Worm (Caenorhabditis elegans) whole organism, late embryonic: ENCODE results near the gene C28C12.1.

Experiments
- C38D4.7 ChIP-seq: fragments of 200-800 bp; sonication (Bioruptor generic); optimal IDR thresholded peaks from 2 replicates; lab custom pipeline; 2018; ENCODE audit warnings: mild to moderate bottlenecking, missing genetic modification characterization, moderate library complexity, missing compliant biosample characterization
- Y22D7AL.16 ChIP-seq: sonication (generic microtip); optimal IDR thresholded peaks from 2 replicates; lab custom pipeline; 2016; ENCODE audit warnings: missing genetic modification characterization, missing compliant biosample characterization
- ahr-1 ChIP-seq: sonication (generic microtip); optimal IDR thresholded peaks from 2 replicates; lab custom pipeline; 2016; ENCODE audit warnings: missing genetic modification characterization, missing compliant biosample characterization
- ceh-19 ChIP-seq: fragments of 200-800 bp; sonication (Bioruptor generic); optimal IDR thresholded peaks from 2 replicates; lab custom pipeline; 2018; ENCODE audit warnings: mild to moderate bottlenecking, missing genetic modification characterization, missing compliant biosample characterization
- ceh-48 ChIP-seq: sonication (generic microtip); optimal IDR thresholded peaks from 2 replicates; lab custom pipeline; 2016; ENCODE audit warnings: missing genetic modification characterization, inconsistent platforms, missing compliant biosample characterization
- dmd-4 ChIP-seq: sonication (generic microtip); optimal IDR thresholded peaks from 2 replicates; lab custom pipeline; 2016; ENCODE audit warnings: borderline replicate concordance, missing genetic modification characterization, missing compliant biosample characterization
- dve-1 ChIP-seq: sonication (generic microtip); optimal IDR thresholded peaks from 2 replicates; lab custom pipeline; 2017; ENCODE audit warnings: antibody characterized with exemption, mild to moderate bottlenecking, missing genetic modification characterization, missing compliant biosample characterization
- elt-2 ChIP-seq: sonication (generic microtip); optimal IDR thresholded peaks from 2 replicates; lab custom pipeline; 2016; ENCODE audit warnings: missing genetic modification reagents, missing genetic modification characterization, missing compliant biosample characterization
- eyg-1 ChIP-seq: sonication (generic microtip); optimal IDR thresholded peaks from 2 replicates; lab custom pipeline; 2016; ENCODE audit warnings: missing genotype, missing genetic modification characterization, missing compliant biosample characterization
- fkh-10 ChIP-seq: fragments of 150-350 bp; optimal IDR thresholded peaks from 2 replicates; lab custom pipeline; 2014; ENCODE audit warnings: missing biosample characterization, missing genetic modification reagents, missing genetic modification characterization
- fkh-6 ChIP-seq: sonication (generic microtip); optimal IDR thresholded peaks from 2 replicates; lab custom pipeline; 2016; ENCODE audit warnings: missing genetic modification characterization, missing compliant biosample characterization
- hlh-13 ChIP-seq: fragments of 200-800 bp; sonication (Bioruptor generic); optimal IDR thresholded peaks from 2 replicates; lab custom pipeline; 2018; ENCODE audit warnings: mild to moderate bottlenecking, missing genetic modification characterization, missing compliant biosample characterization
- hlh-8 ChIP-seq: sonication (generic microtip); optimal IDR thresholded peaks from 2 replicates; lab custom pipeline; 2016; ENCODE audit warnings: missing genotype, missing genetic modification characterization, missing compliant biosample characterization
- nfya-1 ChIP-seq: sonication (generic microtip); optimal IDR thresholded peaks from 2 replicates; lab custom pipeline; 2017; ENCODE audit warnings: missing genetic modification characterization, mild to moderate bottlenecking, missing compliant biosample characterization, antibody characterized with exemption, moderate library complexity
- nhr-11 ChIP-seq: fragments of 150-350 bp; optimal IDR thresholded peaks from 2 replicates; lab custom pipeline; 2014; ENCODE audit warnings: missing biosample characterization, missing genetic modification characterization
- nhr-232 ChIP-seq: sonication (generic microtip); optimal IDR thresholded peaks from 2 replicates; lab custom pipeline; 2016; ENCODE audit warnings: missing genetic modification characterization, missing compliant biosample characterization
- odd-2 ChIP-seq: sonication (generic microtip); optimal IDR thresholded peaks from 2 replicates; lab custom pipeline; 2017; ENCODE audit warnings: antibody characterized with exemption, mild to moderate bottlenecking, missing genetic modification characterization, missing compliant biosample characterization
- pat-9 ChIP-seq: fragments of 200-800 bp; sonication (Bioruptor generic); optimal IDR thresholded peaks from 2 replicates; lab custom pipeline; 2018; ENCODE audit warnings: mild to moderate bottlenecking, missing genetic modification characterization, moderate library complexity, missing compliant biosample characterization
- pha-2 ChIP-seq: sonication (generic microtip); optimal IDR thresholded peaks from 2 replicates; lab custom pipeline; 2017; ENCODE audit warnings: mild to moderate bottlenecking, missing genetic modification characterization, missing compliant biosample characterization
- pqm-1 ChIP-seq: sonication (generic microtip); optimal IDR thresholded peaks from 2 replicates; lab custom pipeline; 2016; ENCODE audit warnings: missing genetic modification characterization, missing compliant biosample characterization
- ref-2 ChIP-seq: sonication (generic microtip); optimal IDR thresholded peaks from 2 replicates; lab custom pipeline; 2016; ENCODE audit warnings: missing genetic modification characterization, missing compliant biosample characterization
- rnt-1 ChIP-seq: sonication (generic microtip); optimal IDR thresholded peaks from 2 replicates; lab custom pipeline; 2016; ENCODE audit warnings: missing genetic modification characterization, missing compliant biosample characterization
- sdc-2 ChIP-seq: sonication (generic microtip); optimal IDR thresholded peaks from 2 replicates; lab custom pipeline; 2016; ENCODE audit warnings: missing genotype, missing genetic modification characterization, missing compliant biosample characterization
- sox-2 ChIP-seq: fragments of 200-800 bp; sonication (Bioruptor generic); IDR thresholded peaks from 2 replicates; pipeline ENCODE4 v1.3.6; 2022; ENCODE audit warnings: missing genetic modification reagents, missing genetic modification characterization, missing compliant biosample characterization
- sox-4 ChIP-seq: sonication (generic microtip); optimal IDR thresholded peaks from 2 replicates; lab custom pipeline; 2017; ENCODE audit warnings: mild to moderate bottlenecking, missing genetic modification characterization, inconsistent platforms, missing compliant biosample characterization
- syd-9 ChIP-seq: sonication (generic microtip); optimal IDR thresholded peaks from 2 replicates; lab custom pipeline; 2016; ENCODE audit warnings: mild to moderate bottlenecking, missing genetic modification characterization, moderate library complexity, missing compliant biosample characterization
- tbx-2 ChIP-seq: sonication (generic microtip); optimal IDR thresholded peaks from 2 replicates; lab custom pipeline; 2016; ENCODE audit warnings: missing genetic modification characterization, missing compliant biosample characterization
- ttx-3 ChIP-seq: sonication (generic microtip); optimal IDR thresholded peaks from 2 replicates; lab custom pipeline; 2016; ENCODE audit warnings: missing genetic modification reagents, missing genetic modification characterization, missing compliant biosample characterization
- unc-3 ChIP-seq, 2 experiments: fragments of 200-800 bp in 1 of 2; sonication (Bioruptor generic) in 1 of 2; sonication (generic microtip) in 1 of 2; conservative IDR thresholded peaks in 1 of 2; optimal IDR thresholded peaks in 1 of 2; 2 replicates each; pipeline versions ENCODE4 v1.3.6 to Lab custom; 2016 to 2022; ENCODE audit warnings: missing compliant biosample characterization in 2 of 2, missing genetic modification characterization in 2 of 2, missing genetic modification reagents in 1 of 2
- unc-55 ChIP-seq: sonication (generic microtip); optimal IDR thresholded peaks from 2 replicates; lab custom pipeline; 2017; ENCODE audit warnings: missing biosample characterization, missing genetic modification reagents, missing genetic modification characterization
- zip-5 ChIP-seq: sonication (generic microtip); optimal IDR thresholded peaks from 2 replicates; lab custom pipeline; 2016; ENCODE audit warnings: missing genetic modification characterization, missing compliant biosample characterization

The C28C12.1 gene

ce11 chrIV:8464187-8464586, 37.3 kb upstream of the C28C12.1 start:
- TF ChIP-seq unc-55 (GFP tag; lab: Kevin White, UChicago) (no peak), syd-9 (tag; lab: Kevin White, UChicago) (no peak), ceh-48 (tag; lab: Kevin White, UChicago) (no peak), rnt-1 (tag; lab: Kevin White, UChicago) (no peak), eyg-1 (tag; lab: Kevin White, UChicago) (no peak), ttx-3 (tag; lab: Kevin White, UChicago) (no peak), C38D4.7 (GFP tag; lab: Kevin White, UChicago) (no peak), ref-2 (tag; lab: Kevin White, UChicago) (no peak), hlh-8 (tag; lab: Kevin White, UChicago) (no peak), pat-9 (tag; lab: Kevin White, UChicago) (no peak), nfya-1 (tag; lab: Kevin White, UChicago) (no peak)

- no peak for TF ChIP-seq pha-2 (tag; lab: Kevin White, UChicago)
Observed at ce11 chrIV:8472493-8472892, 29.0 kb upstream of the C28C12.1 start, which contains the start of gene oat-1. TSS of gene oat-1 (minus strand) at chrIV:8472593.

- no peak for TF ChIP-seq pqm-1
- no peak for TF ChIP-seq fkh-6 (tag; lab: Kevin White, UChicago)
- TF ChIP-seq nhr-232 = no peak
Observed at ce11 chrIV:8473756-8474155, 27.7 kb upstream of the C28C12.1 start, which contains the start of gene C28C12.11. TSS of gene C28C12.11 (plus strand) at chrIV:8474056.

ce11 chrIV:8475030-8475679, 26.3 kb upstream of the C28C12.1 start:
- TF ChIP-seq hlh-13 (GFP tag; lab: Kevin White, UChicago) (no peak), tbx-2 (tag; lab: Kevin White, UChicago) (no peak), zip-5 (tag; lab: Kevin White, UChicago) (no peak), sox-2 (GFP tag; lab: Robert Waterston, UW) (no peak), sox-4 (tag; lab: Kevin White, UChicago) (no peak), elt-2 (tag; lab: Kevin White, UChicago) (no peak), dve-1 (no peak), ceh-19 (no peak), ahr-1 (no peak), fkh-10 (GFP tag; lab: Kevin White, UChicago) (no peak), odd-2 (tag; lab: Kevin White, UChicago) (no peak), Y22D7AL.16 (tag; lab: Kevin White, UChicago) (no peak), nhr-11 (tag; lab: Kevin White, UChicago) (no peak)

- TF ChIP-seq rnt-1 (tag; lab: Kevin White, UChicago) (no peak), sdc-2 (tag; lab: Kevin White, UChicago) (no peak), fkh-10 (GFP tag; lab: Kevin White, UChicago) (no peak), dve-1 (no peak), odd-2 (tag; lab: Kevin White, UChicago) (no peak), unc-3 (GFP tag; conservative IDR thresholded peaks at IDR 0.05; lab: Robert Waterston, UW) (no peak), unc-3 (tag; optimal IDR thresholded peaks at IDR 0.05; lab: Kevin White, UChicago) (no peak), ttx-3 (tag; lab: Kevin White, UChicago) (no peak), ahr-1 (no peak), pat-9 (tag; lab: Kevin White, UChicago) (no peak), dmd-4 (no peak), Y22D7AL.16 (tag; lab: Kevin White, UChicago) (no peak)
Observed at ce11 chrIV:8476166-8476565, 25.3 kb upstream of the C28C12.1 start.
